Worm (Caenorhabditis elegans): ENCODE results near the gene unc-3.
A peak's percentile ranks its signal among the peaks of the same experiment; 100 is the strongest.

unc-3 gene

ce11 chrX:14746948-14747347 is 26.4 kb upstream of the unc-3 start, which contains the start of gene C05G5.2 (continued):
- TF ChIP-seq die-1 (tag; optimal IDR thresholded peaks at IDR 0.05), result no peak
- TF ChIP-seq Y56A3A.18 (GFP tag; IDR thresholded peaks at IDR 0.05), result no peak
- TF ChIP-seq B0336.3 (GFP tag; IDR thresholded peaks at IDR 0.05), result no peak; the same call in 1 of the 2 replicates
- no peak for TF ChIP-seq bed-1 (GFP tag; IDR thresholded peaks at IDR 0.05)
- TF ChIP-seq madf-10 (tag; optimal IDR thresholded peaks at IDR 0.05), result peak; percentile 64
- no peak for TF ChIP-seq aptf-3 (GFP tag; IDR thresholded peaks at IDR 0.05)
- TF ChIP-seq ets-4 (GFP tag; optimal IDR thresholded peaks at IDR 0.05), result no peak
- TF ChIP-seq egrh-3 (GFP tag; IDR thresholded peaks at IDR 0.05), result peak; percentile 57
- TF ChIP-seq bed-2 (GFP tag; IDR thresholded peaks at IDR 0.05), result no peak
- TF ChIP-seq ZK185.1 (tag; optimal IDR thresholded peaks at IDR 0.05; ENCODE audit: poor library complexity, severe bottlenecking), result peak; percentile 73
- TF ChIP-seq ama-1 (optimal IDR thresholded peaks at IDR 0.05), result no peak
- no peak for TF ChIP-seq ama-1 (GFP tag; optimal IDR thresholded peaks at IDR 0.05)
- peak; percentile 15 for TF ChIP-seq F22D6.2 (tag; optimal IDR thresholded peaks at IDR 0.05)
- TF ChIP-seq cebp-1 (GFP tag; IDR thresholded peaks at IDR 0.05), result peak; percentile 99
- peak; percentile 100 for TF ChIP-seq cebp-1 (tag; optimal IDR thresholded peaks at IDR 0.05)
- no peak for TF ChIP-seq nhr-120 (GFP tag; IDR thresholded peaks at IDR 0.05)
- TF ChIP-seq K11D2.4 (GFP tag; IDR thresholded peaks at IDR 0.05), result peak; percentile 86
- no peak for TF ChIP-seq hsf-1 (GFP tag; IDR thresholded peaks at IDR 0.05)
- TF ChIP-seq snpc-3.4 (tag; optimal IDR thresholded peaks at IDR 0.05), result no peak
- TF ChIP-seq madf-6 (GFP tag; IDR thresholded peaks at IDR 0.05), result no peak
- no peak for TF ChIP-seq fkh-3 (tag; optimal IDR thresholded peaks at IDR 0.05)
- no peak for TF ChIP-seq ztf-3 (GFP tag; optimal IDR thresholded peaks at IDR 0.05)
- no peak for TF ChIP-seq F33H1.4 (GFP tag; IDR thresholded peaks at IDR 0.05)
- no peak for TF ChIP-seq F37B4.10 (GFP tag; IDR thresholded peaks at IDR 0.05)
- no peak for TF ChIP-seq lin-54 (GFP tag; optimal IDR thresholded peaks at IDR 0.05)
- peak; percentile 4 for TF ChIP-seq F57A8.1 (GFP tag; optimal IDR thresholded peaks at IDR 0.05)
- 0 out of 2 replicates have a peak, but pooled peaks have one; percentile 38 for TF ChIP-seq rcor-1 (GFP tag; IDR thresholded peaks at IDR 0.05)
- peak; percentile 26 for TF ChIP-seq tlf-1 (GFP tag; optimal IDR thresholded peaks at IDR 0.05)
- no peak for TF ChIP-seq F49E8.2 (tag; optimal IDR thresholded peaks at IDR 0.05; ENCODE audit: insufficient read depth)
- no peak for TF ChIP-seq ceh-100 (GFP tag; IDR thresholded peaks at IDR 0.05)
- TF ChIP-seq rec-8 (tag; optimal IDR thresholded peaks at IDR 0.05), result no peak
- no peak for TF ChIP-seq ceh-58 (GFP tag; IDR thresholded peaks at IDR 0.05)
- TF ChIP-seq C06A6.2 (GFP tag; conservative IDR thresholded peaks at IDR 0.05), result no peak; the same call in 1 of the 2 replicates
- peak; percentile 30 for TF ChIP-seq atf-7 (tag; optimal IDR thresholded peaks at IDR 0.05)
- 0 out of 2 replicates have a peak, but pooled peaks have one; percentile 60 for TF ChIP-seq egl-18 (GFP tag; IDR thresholded peaks at IDR 0.05)
- no peak for TF ChIP-seq Y79H2A.3 (GFP tag; conservative IDR thresholded peaks at IDR 0.05)
- TF ChIP-seq him-1 (tag; optimal IDR thresholded peaks at IDR 0.05), result no peak
- TF ChIP-seq attf-5 (GFP tag; optimal IDR thresholded peaks at IDR 0.05), result peak; percentile 96
- peak; percentile 96 for TF ChIP-seq ztf-18 (tag; optimal IDR thresholded peaks at IDR 0.05)
- no peak for TF ChIP-seq mel-28 (tag; optimal IDR thresholded peaks at IDR 0.05; ENCODE audit: borderline replicate concordance)
- no peak for TF ChIP-seq attf-6 (GFP tag; IDR thresholded peaks at IDR 0.05)
- peak; percentile 92 for TF ChIP-seq ceh-27 (GFP tag; optimal IDR thresholded peaks at IDR 0.05)
- TF ChIP-seq mcd-1 (GFP tag; IDR thresholded peaks at IDR 0.05), result peak; percentile 74
- TF ChIP-seq hmg-20 (GFP tag; IDR thresholded peaks at IDR 0.05), result 0 out of 2 replicates have a peak, but pooled peaks have one; percentile 30
- TF ChIP-seq madf-3 (GFP tag; IDR thresholded peaks at IDR 0.05), result no peak
- TF ChIP-seq hmg-1.2 (GFP tag; IDR thresholded peaks at IDR 0.05), result peak; percentile 56; the same call in 1 of the 2 replicates
- no peak for TF ChIP-seq B0035.1 (tag; optimal IDR thresholded peaks at IDR 0.05)
- TF ChIP-seq B0019.2 (GFP tag; conservative IDR thresholded peaks at IDR 0.05), result no peak
- TF ChIP-seq ceh-79 (tag; optimal IDR thresholded peaks at IDR 0.05), result no peak
